Worm (Caenorhabditis elegans): ENCODE data around the gene F40A3.1.

The F40A3.1 gene

ce11 chrV:7870707-7871106 is 20.6 kb upstream of the F40A3.1 start, which contains the start of gene nipi-4:
nipi-4 (minus strand) TSS chrV:7870807.
- TF ChIP-seq unc-62 (GFP tag; optimal IDR thresholded peaks at IDR 0.05) = no peak
- TF ChIP-seq sem-2 (GFP tag; optimal IDR thresholded peaks at IDR 0.05) = no peak
- no peak for TF ChIP-seq ham-2 (GFP tag; optimal IDR thresholded peaks at IDR 0.05)
- no peak for TF ChIP-seq nhr-237 (tag; optimal IDR thresholded peaks at IDR 0.05)

DNA sequence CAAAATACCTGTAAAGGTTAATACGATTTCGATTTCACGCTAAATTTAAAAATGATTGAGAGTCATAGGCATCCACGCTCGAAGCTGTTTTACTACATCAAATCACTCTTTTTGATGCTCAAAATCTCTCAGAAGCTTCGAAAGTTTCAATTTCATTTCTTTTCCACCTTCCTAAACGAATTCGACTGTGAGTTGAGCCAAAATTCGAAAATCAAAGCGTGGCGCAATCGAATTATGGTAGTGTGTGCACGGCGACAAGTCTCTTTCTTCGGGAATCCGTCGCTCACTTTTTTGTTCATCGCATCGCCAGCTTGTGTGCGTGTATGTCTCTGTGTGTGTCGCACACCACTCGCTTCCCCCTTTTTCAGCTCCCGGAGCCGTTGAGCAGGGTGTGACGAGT is 18.4 kb upstream of the F40A3.1 start:
- TF ChIP-seq M03D4.4 (tag; optimal IDR thresholded peaks at IDR 0.05) (no peak), ces-1 (GFP tag; optimal IDR thresholded peaks at IDR 0.05) (peak; percentile 86)

DNA sequence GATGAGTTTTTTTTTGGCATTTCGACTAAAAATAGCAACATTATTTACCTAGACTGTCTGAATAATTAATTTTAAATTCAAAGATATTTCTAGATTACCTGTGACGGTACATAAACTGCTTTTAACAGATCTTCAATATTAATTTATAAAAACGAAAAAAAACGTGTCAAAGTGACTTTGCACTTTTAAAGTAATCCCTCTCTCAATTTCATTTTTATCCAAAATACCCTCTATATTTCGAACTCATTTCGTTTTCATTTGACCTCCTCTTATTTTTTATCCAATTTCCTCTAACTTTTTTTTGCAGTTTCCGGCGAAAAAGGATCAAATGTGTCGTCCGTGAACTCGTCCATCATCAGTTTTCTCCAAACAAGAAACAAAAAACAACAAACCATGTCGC is 15.9 kb upstream of the F40A3.1 start, which contains the start of gene F40A3.4:
F40A3.4 (plus strand) TSS at position 301 of the 400 bp plus-strand sequence.
- TF ChIP-seq flh-1 (GFP tag; optimal IDR thresholded peaks at IDR 0.05) = no peak

DNA sequence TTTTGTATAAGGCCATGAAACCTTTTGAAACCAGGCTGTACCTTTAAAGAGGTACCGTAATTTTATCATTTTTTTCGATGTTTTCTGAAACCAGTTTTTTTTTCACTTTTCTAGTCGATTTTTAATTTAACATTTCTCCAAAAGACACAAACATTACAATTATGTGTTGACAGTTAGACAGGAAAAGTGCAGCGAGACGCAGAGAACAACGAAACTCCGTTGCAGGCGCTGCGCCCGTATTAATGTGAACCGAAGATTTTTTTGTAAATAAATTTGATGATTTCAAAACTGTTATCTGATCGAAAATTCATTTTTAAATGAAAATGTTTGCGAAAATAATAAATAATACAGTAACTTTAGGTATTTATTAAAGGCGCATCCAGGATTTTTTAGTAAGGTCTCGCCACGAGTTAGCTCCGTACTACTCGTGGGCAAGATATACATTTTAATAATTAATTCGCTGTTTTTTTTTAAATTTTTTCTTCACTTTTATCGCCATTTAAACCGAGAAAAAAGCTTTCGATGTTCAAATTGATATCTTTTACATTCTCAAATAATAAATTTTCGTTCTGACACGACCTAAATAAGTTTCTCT is 14.4 kb upstream of the F40A3.1 start, which contains the start of gene F40A3.3:
F40A3.3 (plus strand) TSS at position 564 of the 595 bp plus-strand sequence.
- TF ChIP-seq lin-13 (tag; optimal IDR thresholded peaks at IDR 0.05) (no peak), snpc-4 (tag; optimal IDR thresholded peaks at IDR 0.05) (no peak), ceh-39 (tag; optimal IDR thresholded peaks at IDR 0.05) (no peak), ces-1 (GFP tag; optimal IDR thresholded peaks at IDR 0.05) (no peak), sptf-1 (tag; optimal IDR thresholded peaks at IDR 0.05) (no peak), nhr-2 (tag; optimal IDR thresholded peaks at IDR 0.05) (no peak), unc-62 (GFP tag; optimal IDR thresholded peaks at IDR 0.05) (no peak), mab-5 (tag; optimal IDR thresholded peaks at IDR 0.05) (no peak), nhr-237 (tag; optimal IDR thresholded peaks at IDR 0.05) (no peak), blmp-1 (tag; optimal IDR thresholded peaks at IDR 0.05) (no peak), lsy-2 (tag; optimal IDR thresholded peaks at IDR 0.05) (no peak), ceh-83 (GFP tag; optimal IDR thresholded peaks at IDR 0.05) (no peak), tbx-8 (GFP tag; optimal IDR thresholded peaks at IDR 0.05) (no peak), mls-2 (tag; optimal IDR thresholded peaks at IDR 0.05) (no peak), sem-2 (GFP tag; optimal IDR thresholded peaks at IDR 0.05) (no peak), ham-2 (GFP tag; optimal IDR thresholded peaks at IDR 0.05) (no peak), nhr-12 (tag; optimal IDR thresholded peaks at IDR 0.05) (no peak), unc-120 (tag; optimal IDR thresholded peaks at IDR 0.05; ENCODE audit: poor library complexity, severe bottlenecking) (no peak)

- TF ChIP-seq mep-1 (tag; optimal IDR thresholded peaks at IDR 0.05) (no peak), bed-3 (GFP tag; optimal IDR thresholded peaks at IDR 0.05) (no peak)
Observed at ce11 chrV:7878411-7878964, 12.8 kb upstream of the F40A3.1 start, which contains the start of gene F40A3.2. F40A3.2 (plus strand) TSS chrV:7878914.

DNA sequence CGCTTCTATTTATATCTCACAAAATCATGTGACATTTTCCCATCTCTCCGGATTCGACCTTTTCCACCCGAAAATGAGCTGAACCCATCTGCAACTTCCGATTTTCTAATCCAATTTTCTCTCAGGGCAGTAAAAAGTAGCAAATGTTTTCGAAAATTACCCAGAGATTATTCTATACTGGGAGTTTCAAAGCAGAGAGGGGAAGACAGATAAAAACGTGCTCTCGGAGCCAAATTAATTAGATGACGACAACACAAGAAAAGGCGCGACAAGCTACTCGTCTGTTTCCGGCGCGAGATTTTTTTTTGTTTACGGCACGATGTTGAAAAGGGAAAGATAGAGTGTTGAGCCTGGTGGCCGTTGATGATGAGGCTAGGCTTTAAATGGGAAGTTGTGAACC is 6.9 kb upstream of the F40A3.1 start:
- TF ChIP-seq elt-1 (tag; optimal IDR thresholded peaks at IDR 0.05; ENCODE audit: borderline replicate concordance, insufficient read depth) (no peak), elt-3 (tag; optimal IDR thresholded peaks at IDR 0.05) (no peak), ces-1 (GFP tag; optimal IDR thresholded peaks at IDR 0.05) (peak; percentile 27)

- TF ChIP-seq bed-3 (GFP tag; optimal IDR thresholded peaks at IDR 0.05) = no peak
- no peak for TF ChIP-seq elt-1 (tag; optimal IDR thresholded peaks at IDR 0.05; ENCODE audit: borderline replicate concordance, insufficient read depth)
Observed at ce11 chrV:7888036-7888435, 3.3 kb upstream of the F40A3.1 start.

DNA sequence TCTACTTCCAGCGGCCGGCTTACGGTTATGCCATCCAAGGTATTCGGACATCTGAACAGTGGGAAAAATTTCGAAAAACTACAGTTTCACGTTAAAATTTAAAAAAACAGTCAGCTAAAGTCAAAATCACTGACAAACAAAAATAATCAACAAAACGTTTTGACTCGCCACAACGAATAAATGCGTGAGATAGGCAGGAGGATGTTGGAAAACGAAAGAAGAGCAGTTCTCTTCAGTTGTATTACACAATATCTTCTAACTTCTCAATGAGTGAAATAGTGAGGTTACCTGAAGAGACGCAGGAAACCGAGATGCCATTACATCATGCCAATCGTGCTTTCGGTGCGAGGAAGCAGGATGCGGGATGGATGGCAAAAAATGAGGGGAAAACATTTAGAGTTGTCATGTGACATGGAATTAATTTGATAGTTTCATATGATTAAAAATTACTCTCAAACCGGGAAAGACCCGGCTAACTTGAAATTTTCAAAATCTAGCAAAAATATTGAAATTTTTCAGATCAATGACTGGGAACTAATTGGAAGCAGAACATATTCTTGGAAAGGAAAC is 2.6 kb downstream of the F40A3.1 start, which contains the start of gene F40A3.6:
F40A3.6 (minus strand) TSS at position 51 of the 570 bp plus-strand sequence.
- TF ChIP-seq pha-4 (tag; optimal IDR thresholded peaks at IDR 0.05) (no peak), unc-120 (tag; optimal IDR thresholded peaks at IDR 0.05; ENCODE audit: poor library complexity, severe bottlenecking) (peak; percentile 18)
